Worm (Caenorhabditis elegans): Measurements from ENCODE around the gene ttbk-5.

Gene ttbk-5

DNA sequence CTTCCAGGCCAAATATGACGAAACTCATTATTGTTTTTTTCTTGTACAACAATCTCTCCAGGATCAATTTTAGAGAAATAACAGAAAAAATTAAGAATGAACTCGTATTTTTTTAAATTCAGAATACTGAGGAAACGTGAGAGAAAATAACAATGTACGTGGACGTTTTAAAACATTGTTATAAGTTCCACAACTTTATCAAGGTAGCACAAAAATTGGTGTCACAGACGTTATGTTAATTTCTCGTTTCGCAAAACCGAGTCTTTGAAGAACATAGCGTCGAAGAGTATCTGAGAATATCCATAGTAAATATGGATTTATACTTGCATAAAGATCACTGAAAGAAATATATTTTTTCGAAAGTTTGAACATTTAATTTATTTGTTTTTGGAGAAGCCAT lies 39.4 kb upstream of the ttbk-5 start, which contains the start of gene T04B2.8:
T04B2.8 (minus strand) TSS at position 101 of the 400 bp plus-strand sequence.
- TF ChIP-seq unc-39 (tag; optimal IDR thresholded peaks at IDR 0.05) (no peak), mls-2 (tag; optimal IDR thresholded peaks at IDR 0.05) (no peak), hlh-1 (tag; optimal IDR thresholded peaks at IDR 0.05) (no peak), nhr-28 (tag; optimal IDR thresholded peaks at IDR 0.05) (no peak), tbx-8 (GFP tag; optimal IDR thresholded peaks at IDR 0.05) (no peak), sem-2 (GFP tag; optimal IDR thresholded peaks at IDR 0.05) (no peak)

DNA sequence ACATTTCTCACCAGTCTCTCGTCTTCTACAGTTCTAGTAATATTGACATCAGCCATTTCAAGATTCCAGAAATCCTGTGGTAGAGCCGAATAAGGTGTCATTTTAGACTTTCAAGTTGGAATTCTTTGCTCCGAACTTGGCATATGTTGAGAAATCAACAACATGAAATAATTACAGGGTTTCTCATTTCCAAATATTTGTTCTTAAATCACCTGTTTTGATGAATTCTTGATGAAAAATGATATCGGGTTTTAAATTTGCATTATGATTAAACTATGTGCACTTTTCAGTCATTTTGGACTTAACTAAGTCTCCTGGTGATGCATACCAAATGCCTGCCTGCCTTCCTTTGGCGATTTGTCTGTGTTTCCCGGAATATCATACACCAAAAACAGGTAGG lies 36.9 kb upstream of the ttbk-5 start, which contains the start of gene srv-12:
srv-12 (minus strand) TSS at position 101 of the 400 bp plus-strand sequence.
- TF ChIP-seq lin-32 (GFP tag; optimal IDR thresholded peaks at IDR 0.05) (no peak), hlh-1 (tag; optimal IDR thresholded peaks at IDR 0.05) (no peak), sem-2 (GFP tag; optimal IDR thresholded peaks at IDR 0.05) (no peak), unc-62 (GFP tag; optimal IDR thresholded peaks at IDR 0.05) (no peak), lin-13 (tag; optimal IDR thresholded peaks at IDR 0.05) (no peak), tbx-8 (GFP tag; optimal IDR thresholded peaks at IDR 0.05) (no peak)

DNA sequence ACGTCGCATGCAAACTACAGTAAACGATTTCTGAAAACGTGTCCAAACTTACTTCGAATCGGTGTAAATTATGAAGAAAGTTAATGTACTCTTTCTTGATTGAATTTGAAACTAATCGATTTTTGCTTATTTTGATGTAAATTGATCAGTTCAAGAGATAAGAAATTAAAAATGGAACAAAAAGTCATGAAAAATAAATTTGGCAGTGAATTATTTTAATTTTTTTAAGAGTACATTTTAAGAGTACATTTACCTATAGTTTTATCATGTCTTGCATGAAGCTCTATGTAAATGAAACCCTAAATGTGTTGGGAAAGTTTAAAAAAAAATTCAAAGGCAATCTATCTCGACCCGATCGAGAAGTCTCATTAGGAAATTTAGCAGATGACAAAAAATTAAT lies 34.3 kb upstream of the ttbk-5 start, which contains the start of gene T04B2.7:
T04B2.7 (minus strand) TSS at position 101 of the 400 bp plus-strand sequence.
- no peak for TF ChIP-seq sptf-1 (tag; optimal IDR thresholded peaks at IDR 0.05)
- TF ChIP-seq mep-1 (tag; optimal IDR thresholded peaks at IDR 0.05) = no peak
- TF ChIP-seq lin-13 (tag; optimal IDR thresholded peaks at IDR 0.05) = no peak
- TF ChIP-seq lsy-2 (tag; optimal IDR thresholded peaks at IDR 0.05) = no peak
- TF ChIP-seq ceh-39 (tag; optimal IDR thresholded peaks at IDR 0.05) = no peak

- no peak for TF ChIP-seq snpc-4 (tag; optimal IDR thresholded peaks at IDR 0.05)
Measured at ce11 chrIV:10059175-10059574, 31.3 kb upstream of the ttbk-5 start.

DNA sequence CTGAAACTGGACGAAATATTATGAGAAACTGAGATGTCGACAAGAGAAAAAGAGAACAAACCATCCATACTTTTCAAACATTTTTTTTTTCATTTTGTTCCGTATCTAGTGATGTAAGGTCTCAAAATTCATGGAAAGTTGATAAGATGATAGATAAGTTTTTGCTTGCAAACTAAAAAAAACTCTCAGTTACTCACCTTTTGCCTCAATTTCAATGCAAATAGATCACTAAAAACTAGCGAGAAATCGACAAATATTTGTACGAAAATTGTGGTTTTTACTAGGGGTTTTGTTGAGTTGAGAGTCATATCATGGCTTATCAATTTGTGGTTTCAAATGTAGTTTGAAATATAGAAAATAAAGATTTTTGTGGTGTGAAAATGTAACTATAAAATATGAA lies 29.7 kb upstream of the ttbk-5 start:
- TF ChIP-seq snpc-4 (tag; optimal IDR thresholded peaks at IDR 0.05) (no peak), mab-5 (tag; optimal IDR thresholded peaks at IDR 0.05) (no peak), flh-1 (GFP tag; optimal IDR thresholded peaks at IDR 0.05) (no peak), bed-3 (GFP tag; optimal IDR thresholded peaks at IDR 0.05) (no peak), lin-13 (tag; optimal IDR thresholded peaks at IDR 0.05) (no peak), blmp-1 (tag; optimal IDR thresholded peaks at IDR 0.05) (no peak), sptf-1 (tag; optimal IDR thresholded peaks at IDR 0.05) (no peak), unc-120 (tag; optimal IDR thresholded peaks at IDR 0.05; ENCODE audit: poor library complexity, severe bottlenecking) (no peak), nhr-237 (tag; optimal IDR thresholded peaks at IDR 0.05) (no peak), hlh-1 (tag; optimal IDR thresholded peaks at IDR 0.05) (no peak), sem-2 (GFP tag; optimal IDR thresholded peaks at IDR 0.05) (no peak), drap-1 (GFP tag; optimal IDR thresholded peaks at IDR 0.05) (no peak), nhr-12 (tag; optimal IDR thresholded peaks at IDR 0.05) (no peak)

- TF ChIP-seq drap-1 (GFP tag; optimal IDR thresholded peaks at IDR 0.05) (no peak), cnd-1 (tag; optimal IDR thresholded peaks at IDR 0.05) (no peak), ces-1 (GFP tag; optimal IDR thresholded peaks at IDR 0.05) (peak; percentile 22), mab-5 (tag; optimal IDR thresholded peaks at IDR 0.05) (no peak)
Measured at ce11 chrIV:10062728-10063127, 27.7 kb upstream of the ttbk-5 start, which contains the start of gene ipla-7. Gene ipla-7 (minus strand): TSS chrIV:10062849.

DNA sequence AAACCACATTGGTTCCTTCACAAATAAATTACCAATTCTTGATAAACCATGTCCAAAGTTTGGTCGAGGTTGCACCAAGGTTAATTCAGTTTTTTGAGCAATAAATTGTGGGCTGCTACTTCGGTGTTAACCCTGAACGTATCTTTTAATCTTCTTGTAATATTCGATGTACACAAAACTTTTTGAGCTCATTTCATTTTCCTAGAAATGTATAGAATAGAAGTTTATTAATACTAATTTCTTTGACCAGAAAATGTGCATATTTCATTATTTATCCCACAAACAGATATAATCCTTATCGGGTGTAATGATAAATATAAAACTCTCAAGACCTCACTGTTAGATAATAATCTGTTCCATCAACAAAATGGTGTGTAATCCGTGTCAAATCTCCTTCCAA lies 26.5 kb upstream of the ttbk-5 start:
- TF ChIP-seq flh-1 (GFP tag; optimal IDR thresholded peaks at IDR 0.05) (no peak), sem-2 (GFP tag; optimal IDR thresholded peaks at IDR 0.05) (no peak), elt-3 (tag; optimal IDR thresholded peaks at IDR 0.05) (no peak), bed-3 (GFP tag; optimal IDR thresholded peaks at IDR 0.05) (no peak), elt-1 (tag; optimal IDR thresholded peaks at IDR 0.05; ENCODE audit: borderline replicate concordance, insufficient read depth) (no peak)

ce11 chrIV:10065159-10065558 lies 25.3 kb upstream of the ttbk-5 start:
- TF ChIP-seq unc-62 (GFP tag; optimal IDR thresholded peaks at IDR 0.05) (peak; percentile 98), ceh-83 (GFP tag; optimal IDR thresholded peaks at IDR 0.05) (no peak)

Measured in whole organism, mixed stage, embryonic.